Fruit fly (Drosophila melanogaster) whole organism, adult: ENCODE measurements around the gene Tis11.

Experiments used
- CG11617 ChIP-seq: fragments of 200-800 bp; sonication (Bioruptor generic); optimal IDR thresholded peaks from 2 replicates; lab custom pipeline; 2017; ENCODE audit warnings: mild to moderate bottlenecking, missing biosample characterization, missing genetic modification reagents, missing genetic modification characterization
- CG14711 ChIP-seq: fragments of 200-800 bp; sonication (Bioruptor generic); optimal IDR thresholded peaks from 2 replicates; lab custom pipeline; 2018; ENCODE audit warnings: missing biosample characterization, mild to moderate bottlenecking, missing genetic modification characterization, moderate library complexity
- CG5204 ChIP-seq: fragments of 200-800 bp; sonication (Bioruptor generic); optimal IDR thresholded peaks from 2 replicates; lab custom pipeline; 2016; ENCODE audit warnings: missing biosample characterization, missing genetic modification characterization
- CG7101 ChIP-seq: fragments of 200-800 bp; sonication (Bioruptor generic); optimal IDR thresholded peaks from 2 replicates; lab custom pipeline; 2018; ENCODE audit warnings: missing biosample characterization, mild to moderate bottlenecking, missing genetic modification characterization, moderate library complexity
- Clk ChIP-seq: fragments of 200-800 bp; sonication (Bioruptor generic); optimal IDR thresholded peaks from 2 replicates; lab custom pipeline; 2017; ENCODE audit warnings: missing biosample characterization, missing genetic modification characterization
- Hr96 ChIP-seq: fragments of 200-800 bp; sonication (Bioruptor generic); optimal IDR thresholded peaks from 2 replicates; lab custom pipeline; 2016; ENCODE audit warnings: missing biosample characterization, missing genetic modification characterization
- kay ChIP-seq: fragments of 200-800 bp; sonication (Bioruptor generic); peaks from one replicate; lab custom pipeline; 2016; ENCODE audit warnings: missing biosample characterization, missing genetic modification characterization, borderline replicate concordance
- ovo ChIP-seq: fragments of 200-800 bp; sonication (Bioruptor generic); optimal IDR thresholded peaks from 2 replicates; lab custom pipeline; 2016; ENCODE audit warnings: missing biosample characterization, missing genetic modification characterization
- tj ChIP-seq: fragments of 200-800 bp; sonication (Bioruptor generic); optimal IDR thresholded peaks from 3 replicates; lab custom pipeline; 2017; ENCODE audit warnings: missing biosample characterization, mild to moderate bottlenecking, missing genetic modification characterization, moderate library complexity

DNA sequence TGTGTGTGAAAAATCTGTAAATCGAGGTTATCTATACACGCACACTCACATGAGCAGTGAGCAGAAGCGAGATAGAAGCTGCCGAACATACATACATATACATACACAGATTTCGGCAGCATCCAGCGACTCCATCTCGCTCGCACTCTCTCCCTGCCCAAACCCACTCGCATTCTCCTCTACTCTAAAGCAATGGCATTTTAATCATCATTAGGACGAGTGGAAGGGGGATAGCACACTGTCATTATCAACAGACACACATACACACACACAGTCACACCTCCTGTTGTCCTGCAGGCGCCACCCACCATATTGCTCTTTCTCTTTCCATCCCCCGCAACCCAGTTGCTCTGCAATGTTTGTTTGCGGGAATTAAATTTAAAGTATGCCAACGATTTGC lies 25.2 kb upstream of the Tis11 start:
- TF ChIP-seq CG11617 (GFP tag; lab: Kevin White, UChicago) (no peak), tj (GFP tag; lab: Kevin White, UChicago) (no peak), CG7101 (no peak), CG14711 (tag; lab: Kevin White, UChicago) (no peak), kay (GFP tag; lab: Kevin White, UChicago) (no peak), Clk (GFP tag; lab: Kevin White, UChicago) (no peak), Hr96 (GFP tag; lab: Kevin White, UChicago) (no peak), CG5204 (GFP tag; lab: Kevin White, UChicago) (no peak), ovo (GFP tag; lab: Kevin White, UChicago) (no peak)
